Fruit fly (Drosophila melanogaster) whole organism, pupa: Measurements from ENCODE around the gene CrebA.

Experiments used
- D1 ChIP-seq: fragments of 200-800 bp; sonication (Bioruptor generic); optimal IDR thresholded peaks from 2 replicates; lab custom pipeline; 2018; ENCODE audit warnings: missing biosample characterization, mild to moderate bottlenecking, missing genetic modification characterization, moderate library complexity
- EcR ChIP-seq: fragments of 200-800 bp; sonication (Bioruptor generic); optimal IDR thresholded peaks from 3 replicates; lab custom pipeline; 2019; ENCODE audit warnings: missing biosample characterization, missing genetic modification characterization, mild to moderate bottlenecking, moderate library complexity, missing genetic modification reagents
- Pif1A ChIP-seq: fragments of 200-800 bp; sonication (Bioruptor generic); optimal IDR thresholded peaks from 3 replicates; lab custom pipeline; 2016; ENCODE audit warnings: missing biosample characterization, missing genetic modification characterization
- Snoo ChIP-seq: fragments of 200-800 bp; sonication (Bioruptor generic); optimal IDR thresholded peaks from 3 replicates; lab custom pipeline; 2017; ENCODE audit warnings: missing biosample characterization, mild to moderate bottlenecking, missing genetic modification characterization, inconsistent platforms

- no peak for TF ChIP-seq EcR (GFP tag; lab: Kevin White, UChicago)
- TF ChIP-seq Pif1A (GFP tag; lab: Kevin White, UChicago): no peak
- no peak for TF ChIP-seq Snoo
- no peak for TF ChIP-seq D1 (tag; lab: Kevin White, UChicago)
These were observed 27.5 kb downstream of the CrebA start for dm6 chr3L:15562727-15563057.
